Worm (Caenorhabditis elegans): ENCODE measurements around the gene nspb-2.
"Not testable (repeated sequence)": the region's sequence is repeated elsewhere in the genome, so short reads cannot be mapped to it uniquely, and the experiment has no call there.

Gene nspb-2

ce11 chrIV:6591010-6591746 is at the start of gene nspb-2, which contains the start of gene nspb-1:
Gene nspb-2, plus strand, starts transcription at chrIV:6591696.
Gene nspb-1, minus strand, starts transcription at chrIV:6591110.
- TF ChIP-seq nhr-85 (tag); Y116A8C.19 (tag; optimal IDR thresholded peaks at IDR 0.05; ENCODE audit: borderline replicate concordance); tlp-1 (tag; optimal IDR thresholded peaks at IDR 0.05): not testable (repeated sequence)

DNA sequence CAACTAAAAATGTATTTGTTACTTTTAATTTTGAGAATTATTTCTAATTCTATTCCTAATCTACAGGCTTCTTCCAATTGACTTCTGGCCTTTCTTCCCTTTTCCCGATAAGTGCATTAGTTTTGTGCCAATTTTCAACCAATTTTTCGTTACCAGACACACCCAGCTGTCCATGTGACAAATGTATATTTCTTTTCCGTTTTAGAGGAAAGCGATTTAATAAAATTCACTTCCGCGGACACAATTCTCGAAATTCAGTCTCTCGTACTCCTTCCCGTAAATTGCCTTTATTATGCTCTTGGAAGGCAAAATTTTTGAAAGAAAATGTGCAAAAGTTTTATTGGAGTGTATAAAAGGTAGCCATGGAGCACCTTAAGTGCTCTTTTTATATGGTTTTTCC is 48.5 kb upstream of the nspb-2 start:
- TF ChIP-seq nhr-71 (tag; optimal IDR thresholded peaks at IDR 0.05) (peak; percentile 43), lin-13 (GFP tag; optimal IDR thresholded peaks at IDR 0.05) (no peak), sox-4 (tag; optimal IDR thresholded peaks at IDR 0.05) (no peak), zag-1 (tag; optimal IDR thresholded peaks at IDR 0.05) (no peak), skn-1 (tag; optimal IDR thresholded peaks at IDR 0.05) (no peak), blmp-1 (tag; optimal IDR thresholded peaks at IDR 0.05) (no peak), sup-37 (GFP tag; optimal IDR thresholded peaks at IDR 0.05) (no peak), elt-3 (tag; optimal IDR thresholded peaks at IDR 0.05) (no peak), dsc-1 (tag; optimal IDR thresholded peaks at IDR 0.05) (no peak), efl-1 (optimal IDR thresholded peaks at IDR 0.05) (peak in 1 of 2 experiments; percentile 12), efl-1 (GFP tag; optimal IDR thresholded peaks at IDR 0.05 in 1 of 2) (no peak), pax-3 (tag; optimal IDR thresholded peaks at IDR 0.05) (no peak), hlh-4 (tag; optimal IDR thresholded peaks at IDR 0.05) (no peak), hpl-2 (GFP tag; optimal IDR thresholded peaks at IDR 0.05) (no peak), ceh-63 (GFP tag; optimal IDR thresholded peaks at IDR 0.05) (no peak), ceh-8 (GFP tag; optimal IDR thresholded peaks at IDR 0.05) (no peak), xbp-1 (tag; optimal IDR thresholded peaks at IDR 0.05) (no peak), unc-130 (tag; optimal IDR thresholded peaks at IDR 0.05) (no peak), Y116A8C.19 (tag; optimal IDR thresholded peaks at IDR 0.05; ENCODE audit: borderline replicate concordance) (no peak), nhr-90 (tag; optimal IDR thresholded peaks at IDR 0.05; ENCODE audit: poor library complexity) (no peak), swsn-7 (tag; optimal IDR thresholded peaks at IDR 0.05) (no peak), lin-39 (tag; optimal IDR thresholded peaks at IDR 0.05) (no peak), lin-15B (tag; optimal IDR thresholded peaks at IDR 0.05) (no peak), C34B4.2 (tag; optimal IDR thresholded peaks at IDR 0.05) (no peak), ceh-88 (GFP tag; IDR thresholded peaks at IDR 0.05) (no peak), fos-1 (tag; optimal IDR thresholded peaks at IDR 0.05) (no peak), nhr-28 (tag; optimal IDR thresholded peaks at IDR 0.05) (no peak), ceh-90 (tag; optimal IDR thresholded peaks at IDR 0.05) (no peak), mab-9 (GFP tag; IDR thresholded peaks at IDR 0.05) (0 out of 2 replicates have a peak, but pooled peaks have one; percentile 25), lin-35 (GFP tag; optimal IDR thresholded peaks at IDR 0.05) (no peak), zip-4 (GFP tag; optimal IDR thresholded peaks at IDR 0.05) (no peak), mep-1 (tag; optimal IDR thresholded peaks at IDR 0.05) (peak; percentile 6), nhr-84 (tag; optimal IDR thresholded peaks at IDR 0.05) (no peak), alr-1 (tag; optimal IDR thresholded peaks at IDR 0.05; ENCODE audit: borderline replicate concordance) (no peak), fkh-8 (tag; optimal IDR thresholded peaks at IDR 0.05) (peak; percentile 79), nhr-85 (tag) (no peak), ztf-4 (tag; optimal IDR thresholded peaks at IDR 0.05) (no peak), irx-1 (tag; optimal IDR thresholded peaks at IDR 0.05) (no peak), C16A3.4 (tag; optimal IDR thresholded peaks at IDR 0.05) (no peak), ama-1 (optimal IDR thresholded peaks at IDR 0.05) (no peak), egl-13 (tag; optimal IDR thresholded peaks at IDR 0.05) (no peak), egl-27 (tag; optimal IDR thresholded peaks at IDR 0.05) (no peak), ces-1 (GFP tag; optimal IDR thresholded peaks at IDR 0.05) (no peak), lsy-2 (tag; optimal IDR thresholded peaks at IDR 0.05) (no peak), efl-3 (GFP tag; optimal IDR thresholded peaks at IDR 0.05) (no peak), lin-14 (GFP tag; optimal IDR thresholded peaks at IDR 0.05) (peak; percentile 67), ceh-82 (tag; optimal IDR thresholded peaks at IDR 0.05) (no peak), nhr-47 (tag; optimal IDR thresholded peaks at IDR 0.05) (peak; percentile 46), nhr-12 (tag; optimal IDR thresholded peaks at IDR 0.05) (no peak)
